Fruit fly (Drosophila melanogaster): ENCODE results near the gene CG14007.
A peak's percentile ranks its signal among the peaks of the same experiment; 100 is the strongest.

CG14007 gene

DNA sequence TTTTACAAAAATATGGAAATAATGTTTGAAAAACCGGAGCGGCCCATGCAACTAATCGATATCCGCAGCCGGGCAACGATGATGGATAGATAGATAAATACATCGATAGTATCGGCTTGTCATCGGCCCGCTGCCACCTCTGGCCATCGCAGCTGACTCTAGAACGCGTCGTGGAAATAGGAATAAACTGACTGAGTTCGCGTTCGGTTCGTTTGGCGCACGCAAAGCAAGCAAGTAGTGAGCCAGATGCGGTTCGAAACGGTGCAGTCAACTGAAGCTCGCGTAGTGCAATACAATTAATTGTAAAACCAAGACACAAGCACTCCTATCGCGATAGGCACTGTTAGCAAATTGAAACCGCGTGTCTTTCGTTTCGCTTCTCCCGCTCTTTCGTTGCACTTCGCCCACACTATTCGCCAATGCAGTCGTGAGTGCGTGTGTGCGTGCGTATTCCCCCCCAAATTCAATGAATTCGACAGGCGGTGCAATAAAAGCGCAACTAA lies 8.1 kb upstream of the CG14007 start, which contains the start of gene CG11030 (continued):
- TF ChIP-seq Camta (GFP tag; optimal IDR thresholded peaks at IDR 0.05) = no peak
- TF ChIP-seq Blimp-1 (GFP tag; optimal IDR thresholded peaks at IDR 0.05) = no peak
- peak; percentile 98 for TF ChIP-seq sna (GFP tag; IDR thresholded peaks at IDR 0.05; ENCODE audit: partially characterized antibody)
- TF ChIP-seq sd (tag; optimal IDR thresholded peaks at IDR 0.05) = no peak
- no peak for TF ChIP-seq CG15011 (GFP tag; optimal IDR thresholded peaks at IDR 0.05)
- peak; percentile 98 for TF ChIP-seq CG34224 (GFP tag; IDR thresholded peaks at IDR 0.05; ENCODE audit: partially characterized antibody)
- TF ChIP-seq Hmr (GFP tag; optimal IDR thresholded peaks at IDR 0.05) = peak; percentile 2
- TF ChIP-seq Ets97D (GFP tag; optimal IDR thresholded peaks at IDR 0.05) = no peak
- TF ChIP-seq h (optimal IDR thresholded peaks at IDR 0.05) = no peak
- no peak for TF ChIP-seq dpn (GFP tag; optimal IDR thresholded peaks at IDR 0.05)
- TF ChIP-seq CG43689 (GFP tag; IDR thresholded peaks at IDR 0.05) = no peak
- TF ChIP-seq bsh (GFP tag; optimal IDR thresholded peaks at IDR 0.05) = no peak
- TF ChIP-seq CG6813 (GFP tag; optimal IDR thresholded peaks at IDR 0.05) = no peak
- no peak for TF ChIP-seq pum (GFP tag; optimal IDR thresholded peaks at IDR 0.05)
- TF ChIP-seq nerfin-1 (tag; optimal IDR thresholded peaks at IDR 0.05) = no peak
- no peak for TF ChIP-seq B-H1 (GFP tag; IDR thresholded peaks at IDR 0.05)
- peak; percentile 5 for TF ChIP-seq CG4424 (GFP tag; optimal IDR thresholded peaks at IDR 0.05)
- peak; percentile 27 to 87 for TF ChIP-seq crp (GFP tag; optimal IDR thresholded peaks at IDR 0.05)
- no peak for TF ChIP-seq Taf1 (GFP tag; IDR thresholded peaks at IDR 0.05)
- no peak for TF ChIP-seq CG2199 (GFP tag; IDR thresholded peaks at IDR 0.05)
- no peak for TF ChIP-seq yki (optimal IDR thresholded peaks at IDR 0.05)
- TF ChIP-seq D (optimal IDR thresholded peaks at IDR 0.05) = no peak
- no peak for TF ChIP-seq D (GFP tag; optimal IDR thresholded peaks at IDR 0.05)
- TF ChIP-seq CG9932 (GFP tag; IDR thresholded peaks at IDR 0.05) = peak; percentile 82
- peak; percentile 53 for TF ChIP-seq cg (GFP tag; optimal IDR thresholded peaks at IDR 0.05)
- TF ChIP-seq chm (GFP tag; IDR thresholded peaks at IDR 0.05) = peak; percentile 71
- no peak for TF ChIP-seq abd-A (tag; optimal IDR thresholded peaks at IDR 0.05)
- peak; percentile 86 for TF ChIP-seq MBD-R2 (GFP tag; IDR thresholded peaks at IDR 0.05)
- no peak for TF ChIP-seq croc (GFP tag; conservative IDR thresholded peaks at IDR 0.05)
- no peak for TF ChIP-seq dmrt99B (tag; optimal IDR thresholded peaks at IDR 0.05)
- TF ChIP-seq CG13894 (tag; optimal IDR thresholded peaks at IDR 0.05) = peak; percentile 46
- TF ChIP-seq Dref (GFP tag; IDR thresholded peaks at IDR 0.05) = peak; percentile 100
- TF ChIP-seq Usf (GFP tag; optimal IDR thresholded peaks at IDR 0.05) = no peak
- TF ChIP-seq repo (GFP tag; optimal IDR thresholded peaks at IDR 0.05) = no peak
- TF ChIP-seq CG32532 (GFP tag; IDR thresholded peaks at IDR 0.05) = no peak
- no peak for TF ChIP-seq CG7839 (tag; optimal IDR thresholded peaks at IDR 0.05)
- TF ChIP-seq CG14965 (GFP tag; optimal IDR thresholded peaks at IDR 0.05; ENCODE audit: borderline replicate concordance) = no peak
- no peak for TF ChIP-seq scrt (GFP tag; optimal IDR thresholded peaks at IDR 0.05)
- TF ChIP-seq CG16779 (GFP tag; IDR thresholded peaks at IDR 0.05) = no peak
- peak; percentile 61 for TF ChIP-seq Jarid2 (GFP tag; optimal IDR thresholded peaks at IDR 0.05)
- TF ChIP-seq CG3726 (GFP tag; IDR thresholded peaks at IDR 0.05) = no peak
- no peak for TF ChIP-seq grau (tag; optimal IDR thresholded peaks at IDR 0.05)
- TF ChIP-seq CG5180 (GFP tag; optimal IDR thresholded peaks at IDR 0.05) = no peak
- no peak for TF ChIP-seq fd3F (GFP tag; optimal IDR thresholded peaks at IDR 0.05)
- no peak for TF ChIP-seq fru (optimal IDR thresholded peaks at IDR 0.05)
- TF ChIP-seq CTCF (GFP tag; optimal IDR thresholded peaks at IDR 0.05) = no peak
- no peak for TF ChIP-seq exex (tag; optimal IDR thresholded peaks at IDR 0.05)
- no peak for TF ChIP-seq CG10959 (GFP tag; IDR thresholded peaks at IDR 0.05)
- no peak for TF ChIP-seq CG8944 (GFP tag; optimal IDR thresholded peaks at IDR 0.05)
- TF ChIP-seq pnt (GFP tag; optimal IDR thresholded peaks at IDR 0.05) = no peak
- TF ChIP-seq Hr3 (GFP tag; optimal IDR thresholded peaks at IDR 0.05) = no peak
- peak; percentile 99 for TF ChIP-seq CG16813 (GFP tag; IDR thresholded peaks at IDR 0.05; ENCODE audit: partially characterized antibody)
